Worm (Caenorhabditis elegans) whole organism, young adult: ENCODE results near the gene vamp-7.
A peak's percentile ranks its signal among the peaks of the same experiment; 100 is the strongest.

Experiments used
- F52B5.7 ChIP-seq: sonication (generic microtip); optimal IDR thresholded peaks from 2 replicates; lab custom pipeline; 2016; ENCODE audit warnings: mild to moderate bottlenecking, missing genetic modification characterization, missing compliant biosample characterization
- Y53F4B.3 ChIP-seq: fragments of 200-800 bp; sonication (Bioruptor generic); IDR thresholded peaks from 2 replicates; pipeline ENCODE4 v1.3.6; 2022; ENCODE audit warnings: missing genetic modification reagents, missing genetic modification characterization, missing compliant biosample characterization
- Y53G8AR.9 ChIP-seq: fragments of 200-800 bp; sonication (Bioruptor generic); conservative IDR thresholded peaks from 2 replicates; pipeline ENCODE4 v1.3.6; 2022; ENCODE audit warnings: missing genetic modification reagents, missing genetic modification characterization, missing compliant biosample characterization
- cebp-1 ChIP-seq, 2 experiments: fragments of 200-800 bp in 1 of 2; sonication (Bioruptor generic) in 1 of 2; sonication (generic microtip) in 1 of 2; IDR thresholded peaks in 1 of 2; optimal IDR thresholded peaks in 1 of 2; 2 replicates each; pipeline versions ENCODE4 v1.3.6 to Lab custom; 2017 to 2022; ENCODE audit warnings: missing compliant biosample characterization in 2 of 2, missing genetic modification characterization in 2 of 2, mild to moderate bottlenecking in 1 of 2, missing genetic modification reagents in 1 of 2, moderate library complexity in 1 of 2
- egl-18 ChIP-seq: fragments of 200-800 bp; sonication (Bioruptor generic); IDR thresholded peaks from 2 replicates; pipeline ENCODE4 v1.3.6; 2022; ENCODE audit warnings: missing genetic modification reagents, missing genetic modification characterization, missing compliant biosample characterization
- hrde-1 ChIP-seq: sonication (generic microtip); optimal IDR thresholded peaks from 2 replicates; lab custom pipeline; 2016; ENCODE audit warnings: missing genetic modification characterization, mild to moderate bottlenecking, missing compliant biosample characterization, moderate library complexity, missing genotype, missing genetic modification reagents, borderline replicate concordance
- let-607 ChIP-seq, 2 experiments: fragments of 200-800 bp in 1 of 2; sonication (Bioruptor generic) in 1 of 2; sonication (generic microtip) in 1 of 2; optimal IDR thresholded peaks; 2 replicates each; lab custom pipeline; 2016 to 2018; ENCODE audit warnings: mild to moderate bottlenecking in 2 of 2, missing compliant biosample characterization in 2 of 2, missing genetic modification characterization in 2 of 2, moderate library complexity in 2 of 2, missing genotype in 1 of 2
- lin-26 ChIP-seq: fragments of 200-800 bp; sonication (Bioruptor generic); IDR thresholded peaks from 2 replicates; pipeline ENCODE4 v1.3.6; 2022; ENCODE audit warnings: missing genetic modification reagents, missing genetic modification characterization, missing compliant biosample characterization
- lin-54 ChIP-seq: fragments of 200-800 bp; sonication (Bioruptor generic); optimal IDR thresholded peaks from 2 replicates; lab custom pipeline; 2018; ENCODE audit warnings: mild to moderate bottlenecking, missing genetic modification characterization, missing compliant biosample characterization
- madf-3 ChIP-seq: fragments of 200-800 bp; sonication (Bioruptor generic); IDR thresholded peaks from 2 replicates; pipeline ENCODE4 v1.3.6; 2022; ENCODE audit warnings: missing genetic modification reagents, missing genetic modification characterization, missing compliant biosample characterization
- madf-6 ChIP-seq: fragments of 200-800 bp; sonication (Bioruptor generic); IDR thresholded peaks from 2 replicates; pipeline ENCODE4 v1.3.6; 2022; ENCODE audit warnings: missing genetic modification reagents, missing genetic modification characterization, missing compliant biosample characterization
- repo-1 ChIP-seq: sonication (generic microtip); optimal IDR thresholded peaks from 2 replicates; lab custom pipeline; 2017; ENCODE audit warnings: mild to moderate bottlenecking, missing genetic modification characterization, missing compliant biosample characterization
- ztf-18 ChIP-seq: sonication (generic microtip); optimal IDR thresholded peaks from 2 replicates; lab custom pipeline; 2016; ENCODE audit warnings: missing genotype, mild to moderate bottlenecking, missing genetic modification characterization, missing compliant biosample characterization

Gene vamp-7

DNA sequence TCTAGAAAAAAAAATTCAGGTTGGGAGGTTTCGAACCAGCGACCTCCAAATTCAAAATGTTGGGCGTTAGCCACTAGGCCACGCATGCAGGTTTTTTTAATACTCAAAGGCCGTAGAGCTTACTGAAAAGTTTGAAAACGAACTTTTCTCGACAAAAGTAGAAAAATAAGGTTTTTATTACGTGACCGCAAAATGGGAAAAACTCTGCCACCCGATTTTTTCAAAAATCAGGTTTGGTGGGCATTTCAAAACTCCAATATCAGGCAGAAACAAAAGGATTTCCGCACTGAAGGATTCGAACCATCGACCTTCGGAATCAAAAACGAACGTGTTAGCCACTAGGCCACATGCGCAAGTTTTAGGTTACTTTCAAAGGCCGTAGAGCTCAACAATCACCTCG, 50.9 kb downstream of the vamp-7 start (continued):
- TF ChIP-seq madf-3 (peak; percentile 34; the same call in 1 of the 2 replicates), Y53F4B.3 (no peak), let-607 (tag; optimal IDR thresholded peaks at IDR 0.05; lab: Kevin White, UChicago) (peak in 1 of 2 experiments; percentile 2), lin-26 (peak; percentile 75), F52B5.7 (peak; percentile 25), Y53G8AR.9 (no peak), cebp-1 (GFP tag; IDR thresholded peaks at IDR 0.05; lab: Robert Waterston, UW) (no peak), cebp-1 (tag; optimal IDR thresholded peaks at IDR 0.05; lab: Kevin White, UChicago) (peak; percentile 12), repo-1 (tag; lab: Kevin White, UChicago) (peak; percentile 41), hrde-1 (tag; lab: Kevin White, UChicago) (no peak), lin-54 (GFP tag; lab: Kevin White, UChicago) (peak; percentile 17), madf-6 (GFP tag; lab: Robert Waterston, UW) (peak; percentile 42; the same call in 1 of the 2 replicates), egl-18 (GFP tag; lab: Robert Waterston, UW) (no peak), ztf-18 (tag; lab: Kevin White, UChicago) (peak; percentile 74)
- TF ChIP-seq, all 124 proteins: peak for 35
